Worm (Caenorhabditis elegans): ENCODE data around the gene H01G02.1.

The H01G02.1 gene

ce11 chrIV:11804053-11804452 lies at the start of gene H01G02.1:
Gene H01G02.1 (minus strand): TSS chrIV:11804153.
- no peak for TF ChIP-seq ahr-1 (tag; optimal IDR thresholded peaks at IDR 0.05)
- TF ChIP-seq madf-2 (tag; optimal IDR thresholded peaks at IDR 0.05) = no peak
- TF ChIP-seq eyg-1 (tag; optimal IDR thresholded peaks at IDR 0.05) = no peak

- no peak for TF ChIP-seq gmeb-2 (tag; optimal IDR thresholded peaks at IDR 0.05)
- TF ChIP-seq ahr-1 (tag; optimal IDR thresholded peaks at IDR 0.05) = no peak
- TF ChIP-seq ceh-22 (tag; optimal IDR thresholded peaks at IDR 0.05) = no peak
- TF ChIP-seq pat-9 (tag; optimal IDR thresholded peaks at IDR 0.05) = no peak
- TF ChIP-seq fkh-10 (GFP tag; optimal IDR thresholded peaks at IDR 0.05) = no peak
- no peak for TF ChIP-seq pha-4 (tag; optimal IDR thresholded peaks at IDR 0.05)
- no peak for TF ChIP-seq ceh-24 (tag; optimal IDR thresholded peaks at IDR 0.05)
- no peak for TF ChIP-seq ttx-3 (tag; optimal IDR thresholded peaks at IDR 0.05)
- TF ChIP-seq ceh-45 (GFP tag; IDR thresholded peaks at IDR 0.05) = no peak
- no peak for TF ChIP-seq che-1 (tag; optimal IDR thresholded peaks at IDR 0.05)
- TF ChIP-seq hlh-30 (tag; optimal IDR thresholded peaks at IDR 0.05; ENCODE audit: insufficient read depth) = no peak
- TF ChIP-seq hlh-8 (tag; optimal IDR thresholded peaks at IDR 0.05) = no peak
- TF ChIP-seq lim-6 (tag; optimal IDR thresholded peaks at IDR 0.05) = no peak
- no peak for TF ChIP-seq nfya-1 (tag; optimal IDR thresholded peaks at IDR 0.05)
- no peak for TF ChIP-seq unc-55 (GFP tag; optimal IDR thresholded peaks at IDR 0.05)
- TF ChIP-seq Y22D7AL.16 (tag; optimal IDR thresholded peaks at IDR 0.05) = no peak
- no peak for TF ChIP-seq ceh-14 (tag; optimal IDR thresholded peaks at IDR 0.05)
- no peak for TF ChIP-seq ceh-48 (tag; optimal IDR thresholded peaks at IDR 0.05)
These were observed 47.9 kb upstream of the H01G02.1 start, which contains the start of gene F38H4.5 for ce11 chrIV:11851882-11852281. Gene F38H4.5 (plus strand): TSS chrIV:11852182.

ce11 chrIV:11847771-11848312 lies 43.9 kb upstream of the H01G02.1 start, which contains the start of the genes F38H4.6 and F38H4.4:
Gene F38H4.6 (minus strand): TSS chrIV:11847871.
Gene F38H4.4 (plus strand): TSS chrIV:11848262.
- TF ChIP-seq ceh-2 (tag; optimal IDR thresholded peaks at IDR 0.05) (no peak), pag-3 (tag; optimal IDR thresholded peaks at IDR 0.05; ENCODE audit: borderline replicate concordance) (no peak), unc-3 (GFP tag; conservative IDR thresholded peaks at IDR 0.05) (no peak), unc-3 (tag; optimal IDR thresholded peaks at IDR 0.05) (no peak)

- TF ChIP-seq ets-4 (tag; optimal IDR thresholded peaks at IDR 0.05) (no peak), ceh-22 (tag; optimal IDR thresholded peaks at IDR 0.05) (no peak), dve-1 (tag; optimal IDR thresholded peaks at IDR 0.05) (no peak), npax-4 (tag; optimal IDR thresholded peaks at IDR 0.05) (no peak), nhr-11 (tag; optimal IDR thresholded peaks at IDR 0.05) (no peak), ceh-2 (tag; optimal IDR thresholded peaks at IDR 0.05) (no peak), syd-9 (tag; optimal IDR thresholded peaks at IDR 0.05) (no peak), K09A11.1 (tag; optimal IDR thresholded peaks at IDR 0.05; ENCODE audit: insufficient read depth) (no peak), nfya-1 (tag; optimal IDR thresholded peaks at IDR 0.05) (no peak), ceh-19 (GFP tag; optimal IDR thresholded peaks at IDR 0.05) (no peak)
These were observed 38.2 kb upstream of the H01G02.1 start, which contains the start of gene F38H4.3 for ce11 chrIV:11842121-11842520. Gene F38H4.3 (plus strand): TSS chrIV:11842421.

- TF ChIP-seq hlh-30 (tag; optimal IDR thresholded peaks at IDR 0.05; ENCODE audit: insufficient read depth) (no peak), ttx-3 (tag; optimal IDR thresholded peaks at IDR 0.05) (no peak), ama-1 (optimal IDR thresholded peaks at IDR 0.05) (no peak), sox-4 (tag; optimal IDR thresholded peaks at IDR 0.05) (no peak), Y22D7AL.16 (tag; optimal IDR thresholded peaks at IDR 0.05) (no peak), ets-4 (tag; optimal IDR thresholded peaks at IDR 0.05) (no peak), fkh-6 (tag; optimal IDR thresholded peaks at IDR 0.05) (no peak), madf-2 (tag; optimal IDR thresholded peaks at IDR 0.05) (no peak), ceh-6 (GFP tag; optimal IDR thresholded peaks at IDR 0.05) (no peak)
These were observed 34.7 kb upstream of the H01G02.1 start, which contains the start of gene fbxb-3 for ce11 chrIV:11838657-11839056. Gene fbxb-3 (plus strand): TSS chrIV:11838957.

All from whole organism, late embryonic.